Worm (Caenorhabditis elegans): ENCODE measurements around the gene rps-29.

- TF ChIP-seq mec-3 (tag; optimal IDR thresholded peaks at IDR 0.05; ENCODE audit: borderline replicate concordance): no peak
- TF ChIP-seq hlh-8 (tag; optimal IDR thresholded peaks at IDR 0.05): no peak
- TF ChIP-seq dve-1 (tag; optimal IDR thresholded peaks at IDR 0.05): no peak
- no peak for TF ChIP-seq elt-4 (tag; optimal IDR thresholded peaks at IDR 0.05)
- no peak for TF ChIP-seq F13H6.1 (tag; optimal IDR thresholded peaks at IDR 0.05)
- no peak for TF ChIP-seq che-1 (tag; optimal IDR thresholded peaks at IDR 0.05)
- no peak for TF ChIP-seq ceh-18 (tag; optimal IDR thresholded peaks at IDR 0.05)
- TF ChIP-seq rnt-1 (tag; optimal IDR thresholded peaks at IDR 0.05): no peak
- no peak for TF ChIP-seq nhr-11 (tag; optimal IDR thresholded peaks at IDR 0.05)
These were observed 38.9 kb downstream of the rps-29 start, which contains the start of gene zip-2 for ce11 chrIII:832855-833504.

Data from whole organism, late embryonic.